Fruit fly (Drosophila melanogaster) whole organism, adult: ENCODE results near the gene simj.
A peak's percentile ranks its signal among the peaks of the same experiment; 100 is the strongest.

Experiments
- CG11617 ChIP-seq: fragments of 200-800 bp; sonication (Bioruptor generic); optimal IDR thresholded peaks from 2 replicates; lab custom pipeline; 2017; ENCODE audit warnings: mild to moderate bottlenecking, missing biosample characterization, missing genetic modification reagents, missing genetic modification characterization
- CG12768 ChIP-seq: fragments of 200-800 bp; sonication (Bioruptor generic); optimal IDR thresholded peaks from 2 replicates; lab custom pipeline; 2017; ENCODE audit warnings: missing biosample characterization, missing genetic modification characterization, mild to moderate bottlenecking, moderate library complexity, missing genetic modification reagents
- CG14711 ChIP-seq: fragments of 200-800 bp; sonication (Bioruptor generic); optimal IDR thresholded peaks from 2 replicates; lab custom pipeline; 2018; ENCODE audit warnings: missing biosample characterization, mild to moderate bottlenecking, missing genetic modification characterization, moderate library complexity
- CG1620 ChIP-seq: fragments of 200-800 bp; sonication (Bioruptor generic); optimal IDR thresholded peaks from 2 replicates; lab custom pipeline; 2016; ENCODE audit warnings: missing biosample characterization, missing genetic modification characterization
- CG33017 ChIP-seq: fragments of 200-800 bp; sonication (Bioruptor generic); optimal IDR thresholded peaks from 2 replicates; lab custom pipeline; 2018; ENCODE audit warnings: missing biosample characterization, mild to moderate bottlenecking, missing genetic modification characterization, moderate library complexity
- CG5204 ChIP-seq: fragments of 200-800 bp; sonication (Bioruptor generic); optimal IDR thresholded peaks from 2 replicates; lab custom pipeline; 2016; ENCODE audit warnings: missing biosample characterization, missing genetic modification characterization
- CG7045 ChIP-seq: fragments of 200-800 bp; sonication (Bioruptor generic); optimal IDR thresholded peaks from 2 replicates; lab custom pipeline; 2017; ENCODE audit warnings: missing biosample characterization, mild to moderate bottlenecking, missing genetic modification characterization
- CG7101 ChIP-seq: fragments of 200-800 bp; sonication (Bioruptor generic); optimal IDR thresholded peaks from 2 replicates; lab custom pipeline; 2018; ENCODE audit warnings: missing biosample characterization, mild to moderate bottlenecking, missing genetic modification characterization, moderate library complexity
- Clk ChIP-seq: fragments of 200-800 bp; sonication (Bioruptor generic); optimal IDR thresholded peaks from 2 replicates; lab custom pipeline; 2017; ENCODE audit warnings: missing biosample characterization, missing genetic modification characterization
- Crg-1 ChIP-seq: fragments of 200-800 bp; sonication (Bioruptor generic); optimal IDR thresholded peaks from 2 replicates; lab custom pipeline; 2016; ENCODE audit warnings: missing biosample characterization, missing genetic modification characterization
- Hr96 ChIP-seq: fragments of 200-800 bp; sonication (Bioruptor generic); optimal IDR thresholded peaks from 2 replicates; lab custom pipeline; 2016; ENCODE audit warnings: missing biosample characterization, missing genetic modification characterization
- Mnt ChIP-seq: fragments of 200-800 bp; sonication (Bioruptor generic); optimal IDR thresholded peaks from 2 replicates; lab custom pipeline; 2016; ENCODE audit warnings: missing biosample characterization, mild to moderate bottlenecking, missing genetic modification characterization
- bab1 ChIP-seq: fragments of 200-800 bp; sonication (Bioruptor generic); optimal IDR thresholded peaks from 3 replicates; lab custom pipeline; 2019; ENCODE audit warnings: missing biosample characterization, mild to moderate bottlenecking, missing genetic modification characterization, moderate library complexity
- cic ChIP-seq: fragments of 200-800 bp; sonication (Bioruptor generic); optimal IDR thresholded peaks from 2 replicates; lab custom pipeline; 2017; ENCODE audit warnings: missing biosample characterization, mild to moderate bottlenecking, missing genetic modification characterization, moderate library complexity
- cnc ChIP-seq, 2 experiments: fragments of >200 bp; optimal IDR thresholded peaks; 2 replicates each; lab custom pipeline; 2017
- kay ChIP-seq: fragments of 200-800 bp; sonication (Bioruptor generic); peaks from one replicate; lab custom pipeline; 2016; ENCODE audit warnings: missing biosample characterization, missing genetic modification characterization, borderline replicate concordance
- ovo ChIP-seq: fragments of 200-800 bp; sonication (Bioruptor generic); optimal IDR thresholded peaks from 2 replicates; lab custom pipeline; 2016; ENCODE audit warnings: missing biosample characterization, missing genetic modification characterization
- pad ChIP-seq: fragments of 200-800 bp; sonication (Bioruptor generic); optimal IDR thresholded peaks from 3 replicates; lab custom pipeline; 2017; ENCODE audit warnings: missing biosample characterization, missing genetic modification characterization, mild to moderate bottlenecking, moderate library complexity, missing genetic modification reagents
- tj ChIP-seq: fragments of 200-800 bp; sonication (Bioruptor generic); optimal IDR thresholded peaks from 3 replicates; lab custom pipeline; 2017; ENCODE audit warnings: missing biosample characterization, mild to moderate bottlenecking, missing genetic modification characterization, moderate library complexity
- toe ChIP-seq: fragments of 200-800 bp; sonication (Bioruptor generic); optimal IDR thresholded peaks from 2 replicates; lab custom pipeline; 2016; ENCODE audit warnings: missing biosample characterization, missing genetic modification characterization

simj gene

dm6 chr3L:10692459-10693217 is 28.1 kb downstream of the simj start, which contains the start of gene CG33493:
Gene CG33493 (minus strand): TSS chr3L:10693167.
- TF ChIP-seq Mnt (GFP tag; lab: Kevin White, UChicago) (peak; percentile 10), Clk (GFP tag; lab: Kevin White, UChicago) (no peak), cic (GFP tag; lab: Kevin White, UChicago) (peak; percentile 10)

- TF ChIP-seq CG7101 (tag; lab: Kevin White, UChicago) (peak; percentile 54), Mnt (GFP tag; lab: Kevin White, UChicago) (peak; percentile 34), kay (GFP tag; lab: Kevin White, UChicago) (no peak), CG14711 (tag; lab: Kevin White, UChicago) (peak; percentile 55), CG11617 (GFP tag; lab: Kevin White, UChicago) (no peak), Hr96 (GFP tag; lab: Kevin White, UChicago) (no peak), CG12768 (GFP tag; lab: Kevin White, UChicago) (peak; percentile 76), pad (peak; percentile 70), Clk (GFP tag; lab: Kevin White, UChicago) (peak; percentile 63), CG1620 (GFP tag; lab: Kevin White, UChicago) (peak; percentile 56), cnc (optimal IDR thresholded peaks at IDR 0.05; lab: Kevin White, UChicago) (no peak), Crg-1 (GFP tag; lab: Kevin White, UChicago) (peak; percentile 55), cic (GFP tag; lab: Kevin White, UChicago) (peak; percentile 6), bab1 (GFP tag; lab: Kevin White, UChicago) (no peak), CG33017 (no peak), toe (no peak), ovo (GFP tag; lab: Kevin White, UChicago) (no peak), tj (GFP tag; lab: Kevin White, UChicago) (no peak), CG5204 (GFP tag; lab: Kevin White, UChicago) (no peak), CG7045 (no peak)
Measured at dm6 chr3L:10693709-10694403, 29.3 kb downstream of the simj start, which contains the start of gene ND-13B. Gene ND-13B (minus strand): TSS chr3L:10694108.

DNA sequence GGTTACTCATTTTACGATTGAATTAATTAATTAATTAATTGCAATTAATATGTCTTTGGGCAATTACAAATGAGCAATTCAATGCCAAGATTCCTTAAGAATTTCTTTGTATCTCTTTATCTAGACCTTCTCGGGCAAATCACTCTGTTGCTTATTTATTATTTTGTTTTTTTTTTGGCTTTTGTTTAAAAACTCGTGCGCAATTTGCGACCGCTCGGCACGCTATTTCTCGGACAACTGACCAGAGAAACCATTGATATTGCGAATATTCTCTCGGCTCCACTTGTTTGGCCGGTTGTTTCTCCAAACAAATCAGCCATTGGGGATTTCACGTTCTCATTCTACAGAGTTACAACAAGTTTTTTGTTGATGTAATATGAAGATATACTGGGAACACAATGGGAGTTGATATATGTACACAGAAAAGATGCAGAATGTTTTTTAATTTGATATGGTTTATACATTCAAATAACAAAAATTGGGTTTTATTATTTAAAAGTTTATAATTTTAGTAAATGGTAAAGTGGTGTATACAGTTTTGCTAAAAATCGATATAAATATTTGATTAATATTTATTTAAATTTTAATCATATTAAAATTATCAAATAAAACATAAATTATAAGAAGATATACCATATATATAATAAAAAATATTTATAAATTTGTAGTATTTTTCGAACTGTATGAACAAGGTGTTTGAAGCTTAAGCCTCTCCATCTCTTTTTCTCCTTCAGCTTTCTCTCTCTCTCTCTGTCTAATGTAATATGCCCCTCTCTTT is 32.3 kb downstream of the simj start, which contains the start of gene NijA:
Gene NijA, minus strand, starts transcription at position 243 of the 778 bp plus-strand sequence.
- TF ChIP-seq CG14711 (tag; lab: Kevin White, UChicago) (peak; percentile 83), Crg-1 (GFP tag; lab: Kevin White, UChicago) (no peak), CG11617 (GFP tag; lab: Kevin White, UChicago) (no peak), bab1 (GFP tag; lab: Kevin White, UChicago) (no peak), CG5204 (GFP tag; lab: Kevin White, UChicago) (no peak), CG33017 (peak; percentile 81), cic (GFP tag; lab: Kevin White, UChicago) (peak; percentile 5), Mnt (GFP tag; lab: Kevin White, UChicago) (peak; percentile 2), CG7101 (tag; lab: Kevin White, UChicago) (peak; percentile 70), ovo (GFP tag; lab: Kevin White, UChicago) (no peak), Hr96 (GFP tag; lab: Kevin White, UChicago) (no peak)

dm6 chr3L:10697413-10698118 is 33.0 kb downstream of the simj start:
- TF ChIP-seq Crg-1 (GFP tag; lab: Kevin White, UChicago) (no peak), toe (no peak), kay (GFP tag; lab: Kevin White, UChicago) (peak; percentile 93), Hr96 (GFP tag; lab: Kevin White, UChicago) (no peak), Clk (GFP tag; lab: Kevin White, UChicago) (no peak), cnc (optimal IDR thresholded peaks at IDR 0.05; lab: Kevin White, UChicago) (no peak), Mnt (GFP tag; lab: Kevin White, UChicago) (no peak), cic (GFP tag; lab: Kevin White, UChicago) (peak; percentile 30)

DNA sequence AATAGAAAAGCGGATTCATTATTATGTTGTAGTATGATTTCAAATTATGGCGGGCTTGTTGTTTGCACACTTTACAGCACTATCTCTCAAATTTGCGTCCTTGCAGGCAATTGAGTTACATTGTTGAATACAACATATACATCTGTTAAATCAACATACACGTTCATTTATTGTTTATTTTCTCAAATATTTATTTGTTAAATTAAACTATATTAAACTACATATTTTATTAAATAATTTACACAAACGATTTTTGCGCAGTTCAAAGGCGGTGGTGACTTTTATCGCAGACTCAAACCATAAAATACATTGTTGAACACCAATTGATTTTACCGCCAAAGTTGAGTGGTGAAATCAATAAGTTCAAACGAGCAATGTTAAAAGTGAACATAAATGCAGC is 33.6 kb downstream of the simj start:
- no peak for TF ChIP-seq kay (GFP tag; lab: Kevin White, UChicago)
- TF ChIP-seq CG7045, result peak; percentile 43
- no peak for TF ChIP-seq Clk (GFP tag; lab: Kevin White, UChicago)
- no peak for TF ChIP-seq cnc (optimal IDR thresholded peaks at IDR 0.05; lab: Kevin White, UChicago)
- TF ChIP-seq CG33017, result no peak
- no peak for TF ChIP-seq CG11617 (GFP tag; lab: Kevin White, UChicago)
- TF ChIP-seq pad, result peak; percentile 59
- TF ChIP-seq CG12768 (GFP tag; lab: Kevin White, UChicago), result peak; percentile 46
- no peak for TF ChIP-seq tj (GFP tag; lab: Kevin White, UChicago)
- TF ChIP-seq CG1620 (GFP tag; lab: Kevin White, UChicago), result peak; percentile 38
- TF ChIP-seq ovo (GFP tag; lab: Kevin White, UChicago), result peak; percentile 17
- peak; percentile 38 for TF ChIP-seq CG14711 (tag; lab: Kevin White, UChicago)
- no peak for TF ChIP-seq CG5204 (GFP tag; lab: Kevin White, UChicago)
- peak; percentile 7 for TF ChIP-seq Crg-1 (GFP tag; lab: Kevin White, UChicago)
- TF ChIP-seq bab1 (GFP tag; lab: Kevin White, UChicago), result no peak
- TF ChIP-seq Hr96 (GFP tag; lab: Kevin White, UChicago), result no peak
- TF ChIP-seq toe, result no peak
- peak; percentile 66 for TF ChIP-seq CG7101 (tag; lab: Kevin White, UChicago)
- no peak for TF ChIP-seq cic (GFP tag; lab: Kevin White, UChicago)
- TF ChIP-seq Mnt (GFP tag; lab: Kevin White, UChicago), result peak; percentile 5
